Fruit fly (Drosophila melanogaster): ENCODE measurements around the gene eyg.

dm6 chr3L:12482246-12482645, 14.4 kb upstream of the eyg start, which contains the start of gene CG33725:
- no peak for TF ChIP-seq usp (GFP tag; optimal IDR thresholded peaks at IDR 0.05)
- TF ChIP-seq Myc (optimal IDR thresholded peaks at IDR 0.05) = no peak
- TF ChIP-seq Dif (GFP tag; optimal IDR thresholded peaks at IDR 0.05; ENCODE audit: partially characterized antibody) = no peak
- TF ChIP-seq fru (GFP tag; optimal IDR thresholded peaks at IDR 0.05) = no peak
- TF ChIP-seq pan (optimal IDR thresholded peaks at IDR 0.05) = no peak
